Fruit fly (Drosophila melanogaster) whole organism, embryonic: ENCODE results near the gene MFS9.
A peak's percentile ranks its signal among the peaks of the same experiment; 100 is the strongest.

Experiments
- Adf1 ChIP-seq: fragments of 200-800 bp; sonication (Bioruptor generic); IDR thresholded peaks from 2 replicates; pipeline ENCODE4 v1.3.6; 2022; ENCODE audit warnings: missing biosample characterization, missing genetic modification characterization
- B-H2 ChIP-seq: fragments of 200-800 bp; sonication (Bioruptor generic); optimal IDR thresholded peaks from 2 replicates; lab custom pipeline; 2018; ENCODE audit warnings: missing biosample characterization, mild to moderate bottlenecking, missing genetic modification characterization
- C15 ChIP-seq: fragments of 200-800 bp; sonication (Bioruptor generic); IDR thresholded peaks from 3 replicates; pipeline ENCODE4 v1.3.6; 2022; ENCODE audit warnings: missing biosample characterization, missing genetic modification characterization
- CG11085 ChIP-seq: fragments of 200-800 bp; sonication (Bioruptor generic); IDR thresholded peaks from 2 replicates; pipeline ENCODE4 v1.3.6; 2022; ENCODE audit warnings: missing biosample characterization, missing genetic modification characterization
- CG11695 ChIP-seq: fragments of 200-800 bp; sonication (Bioruptor generic); IDR thresholded peaks from 3 replicates; pipeline ENCODE4 v1.3.6; 2022; ENCODE audit warnings: missing biosample characterization, missing genetic modification characterization
- CG13287 ChIP-seq: fragments of 200-800 bp; sonication (Bioruptor generic); IDR thresholded peaks from 2 replicates; pipeline ENCODE4 v1.3.6; 2022; ENCODE audit warnings: missing biosample characterization, missing genetic modification characterization; ENCODE audit not compliant: partially characterized antibody
- CG1603 ChIP-seq: fragments of 200-800 bp; sonication (Bioruptor generic); optimal IDR thresholded peaks from 2 replicates; lab custom pipeline; 2019; ENCODE audit warnings: missing biosample characterization, mild to moderate bottlenecking, missing genetic modification characterization, moderate library complexity
- CG16813 ChIP-seq: fragments of 200-800 bp; sonication (Bioruptor generic); IDR thresholded peaks from 3 replicates; pipeline ENCODE4 v1.3.6; 2022; ENCODE audit warnings: missing biosample characterization, missing genetic modification characterization; ENCODE audit not compliant: partially characterized antibody
- CG17361 ChIP-seq: fragments of 200-800 bp; sonication (Bioruptor generic); IDR thresholded peaks from 3 replicates; pipeline ENCODE4 v1.3.6; 2022; ENCODE audit warnings: missing biosample characterization, missing genetic modification characterization
- CG2116 ChIP-seq: fragments of 200-800 bp; sonication (Bioruptor generic); optimal IDR thresholded peaks from 3 replicates; lab custom pipeline; 2018; ENCODE audit warnings: missing biosample characterization, mild to moderate bottlenecking, missing genetic modification characterization
- CG2129 ChIP-seq: fragments of 200-800 bp; sonication (Bioruptor generic); IDR thresholded peaks from 2 replicates; pipeline ENCODE4 v1.3.6; 2022; ENCODE audit warnings: missing biosample characterization, missing genetic modification characterization; ENCODE audit not compliant: partially characterized antibody
- CG31365 ChIP-seq: fragments of 200-800 bp; sonication (Bioruptor generic); optimal IDR thresholded peaks from 2 replicates; lab custom pipeline; 2018; ENCODE audit warnings: missing biosample characterization, mild to moderate bottlenecking, missing genetic modification characterization
- CG3281 ChIP-seq: fragments of 200-800 bp; sonication (Bioruptor generic); optimal IDR thresholded peaks from 3 replicates; lab custom pipeline; 2017; ENCODE audit warnings: missing biosample characterization, mild to moderate bottlenecking, missing genetic modification characterization
- CG3847 ChIP-seq: fragments of 200-800 bp; sonication (Bioruptor generic); IDR thresholded peaks from 2 replicates; pipeline ENCODE4 v1.3.6; 2022; ENCODE audit warnings: missing biosample characterization, missing genetic modification characterization
- CG42726 ChIP-seq: fragments of 200-800 bp; sonication (Bioruptor generic); IDR thresholded peaks from 2 replicates; pipeline ENCODE4 v1.3.6; 2022; ENCODE audit warnings: missing biosample characterization, missing genetic modification characterization; ENCODE audit not compliant: partially characterized antibody
- CG6854 ChIP-seq: fragments of 200-800 bp; sonication (Bioruptor generic); optimal IDR thresholded peaks from 3 replicates; lab custom pipeline; 2017; ENCODE audit warnings: missing biosample characterization, mild to moderate bottlenecking, missing genetic modification characterization
- CG7271 ChIP-seq: fragments of 200-800 bp; sonication (Bioruptor generic); optimal IDR thresholded peaks from 2 replicates; lab custom pipeline; 2018; ENCODE audit warnings: missing biosample characterization, mild to moderate bottlenecking, missing genetic modification characterization, moderate library complexity
- CG8290 ChIP-seq, 3 experiments: fragments of 200-800 bp; sonication (Bioruptor generic); optimal IDR thresholded peaks; 2 replicates each; lab custom pipeline; 2016 to 2019; ENCODE audit warnings: missing biosample characterization in 3 of 3, missing genetic modification characterization in 3 of 3, mild to moderate bottlenecking in 2 of 3, moderate library complexity in 1 of 3
- D19B ChIP-seq: fragments of 200-800 bp; sonication (Bioruptor generic); optimal IDR thresholded peaks from 2 replicates; lab custom pipeline; 2017; ENCODE audit warnings: missing biosample characterization, mild to moderate bottlenecking, missing genetic modification characterization
- E2f2 ChIP-seq: fragments of 200-800 bp; sonication (Bioruptor generic); IDR thresholded peaks from 2 replicates; pipeline ENCODE4 v1.3.6; 2022; ENCODE audit warnings: missing biosample characterization, missing genetic modification characterization
- Ets97D ChIP-seq: fragments of 200-800 bp; sonication (Bioruptor generic); optimal IDR thresholded peaks from 3 replicates; lab custom pipeline; 2016; ENCODE audit warnings: missing biosample characterization, missing genetic modification characterization
- GATAe ChIP-seq: fragments of 200-800 bp; sonication (Bioruptor generic); conservative IDR thresholded peaks from 2 replicates; pipeline ENCODE4 v1.3.6; 2022; ENCODE audit warnings: missing biosample characterization, missing genetic modification characterization
- Gug ChIP-seq: fragments of 200-800 bp; sonication (Bioruptor generic); IDR thresholded peaks from 4 replicates; pipeline ENCODE4 v1.3.6; 2022; ENCODE audit warnings: missing biosample characterization, missing genetic modification characterization
- H15 ChIP-seq: fragments of 200-800 bp; sonication (Bioruptor generic); IDR thresholded peaks from 3 replicates; pipeline ENCODE4 v1.3.6; 2022; ENCODE audit warnings: missing biosample characterization, missing genetic modification characterization
- NFAT ChIP-seq: fragments of 200-800 bp; sonication (Bioruptor generic); IDR thresholded peaks from 2 replicates; pipeline ENCODE4 v1.3.6; 2022; ENCODE audit warnings: missing biosample characterization, missing genetic modification characterization
- Nf-YC ChIP-seq: fragments of 200-800 bp; optimal IDR thresholded peaks from 3 replicates; lab custom pipeline; 2019; ENCODE audit warnings: missing biosample characterization, mild to moderate bottlenecking, missing genetic modification characterization, moderate library complexity
- Oli ChIP-seq: fragments of 200-800 bp; sonication (Bioruptor generic); optimal IDR thresholded peaks from 2 replicates; lab custom pipeline; 2018; ENCODE audit warnings: missing biosample characterization, mild to moderate bottlenecking, missing genetic modification characterization, moderate library complexity
- Scr ChIP-seq: fragments of 200-800 bp; sonication (Bioruptor generic); IDR thresholded peaks from 2 replicates; pipeline ENCODE4 v1.3.6; 2022; ENCODE audit warnings: missing biosample characterization, missing genetic modification characterization; ENCODE audit not compliant: partially characterized antibody
- Six4 ChIP-seq: fragments of 200-800 bp; sonication (Bioruptor generic); optimal IDR thresholded peaks from 2 replicates; lab custom pipeline; 2016; ENCODE audit warnings: missing biosample characterization, missing genetic modification characterization
- TFAM ChIP-seq: fragments of 200-800 bp; sonication (Bioruptor generic); optimal IDR thresholded peaks from 2 replicates; lab custom pipeline; 2017; ENCODE audit warnings: missing biosample characterization, missing genetic modification characterization, inconsistent platforms
- YL-1 ChIP-seq: fragments of 200-800 bp; sonication (Bioruptor generic); optimal IDR thresholded peaks from 3 replicates; lab custom pipeline; 2017; ENCODE audit warnings: missing biosample characterization, mild to moderate bottlenecking, missing genetic modification characterization
- ash1 ChIP-seq: fragments of 200-800 bp; sonication (Bioruptor generic); optimal IDR thresholded peaks from 2 replicates; lab custom pipeline; 2018; ENCODE audit warnings: missing biosample characterization, mild to moderate bottlenecking, missing genetic modification characterization
- cas ChIP-seq: fragments of 200-800 bp; sonication (Bioruptor generic); IDR thresholded peaks from 2 replicates; pipeline ENCODE4 v1.3.6; 2022; ENCODE audit warnings: missing biosample characterization, missing genetic modification characterization
- chif ChIP-seq, 2 experiments: fragments of 200-800 bp; sonication (Bioruptor generic); optimal IDR thresholded peaks; 3 replicates each; lab custom pipeline; 2016; ENCODE audit warnings: missing biosample characterization in 2 of 2, missing genetic modification characterization in 2 of 2
- chm ChIP-seq: fragments of 200-800 bp; sonication (Bioruptor generic); IDR thresholded peaks from 2 replicates; pipeline ENCODE4 v1.3.6; 2022; ENCODE audit warnings: missing biosample characterization, missing genetic modification characterization
- crol ChIP-seq: fragments of 200-800 bp; sonication (Bioruptor generic); IDR thresholded peaks from 2 replicates; pipeline ENCODE4 v1.3.6; 2022; ENCODE audit warnings: missing biosample characterization, missing genetic modification characterization
- dpn ChIP-seq, 2 experiments: fragments of 200-800 bp; sonication (Bioruptor generic); optimal IDR thresholded peaks; 3 replicates each; lab custom pipeline; 2016; ENCODE audit warnings: missing biosample characterization in 2 of 2, missing genetic modification characterization in 2 of 2
- fd96Cb ChIP-seq: fragments of 200-800 bp; sonication (Bioruptor generic); optimal IDR thresholded peaks from 2 replicates; lab custom pipeline; 2018; ENCODE audit warnings: missing biosample characterization, mild to moderate bottlenecking, missing genetic modification characterization, moderate library complexity
- gce ChIP-seq: fragments of 200-800 bp; sonication (Bioruptor generic); IDR thresholded peaks from 3 replicates; pipeline ENCODE4 v1.3.6; 2022; ENCODE audit warnings: missing biosample characterization, missing genetic modification characterization
- gem ChIP-seq: fragments of 200-800 bp; sonication (Bioruptor generic); optimal IDR thresholded peaks from 2 replicates; lab custom pipeline; 2019; ENCODE audit warnings: missing biosample characterization, mild to moderate bottlenecking, missing genetic modification characterization, moderate library complexity
- gfzf ChIP-seq: fragments of 200-800 bp; sonication (Bioruptor generic); optimal IDR thresholded peaks from 2 replicates; lab custom pipeline; 2016; ENCODE audit warnings: missing biosample characterization, mild to moderate bottlenecking, missing genetic modification characterization, moderate library complexity
- hbn ChIP-seq: fragments of 200-800 bp; sonication (Bioruptor generic); IDR thresholded peaks from 2 replicates; pipeline ENCODE4 v1.3.6; 2022; ENCODE audit warnings: missing biosample characterization, missing genetic modification characterization; ENCODE audit not compliant: partially characterized antibody
- insv ChIP-seq, 2 experiments: fragments of 200-800 bp; sonication (Bioruptor generic); optimal IDR thresholded peaks; 3 replicates each; lab custom pipeline; 2016 to 2018; ENCODE audit warnings: missing biosample characterization in 2 of 2, missing genetic modification characterization in 2 of 2
- lov ChIP-seq, 2 experiments: fragments of 200-800 bp in 1 of 2; fragments of >200 bp in 1 of 2; sonication (Bioruptor generic) in 1 of 2; IDR thresholded peaks in 1 of 2; optimal IDR thresholded peaks in 1 of 2; 2 replicates in 1 of 2; 3 replicates in 1 of 2; pipeline versions ENCODE4 v1.3.6 to Lab custom; 2017 to 2022; ENCODE audit warnings: missing biosample characterization in 1 of 2, missing genetic modification characterization in 1 of 2
- odd ChIP-seq: fragments of 200-800 bp; sonication (Bioruptor generic); optimal IDR thresholded peaks from 2 replicates; lab custom pipeline; 2017; ENCODE audit warnings: missing biosample characterization, mild to moderate bottlenecking, missing genetic modification characterization
- pb ChIP-seq: fragments of 200-800 bp; sonication (Bioruptor generic); optimal IDR thresholded peaks from 3 replicates; lab custom pipeline; 2016; ENCODE audit warnings: missing biosample characterization, missing genetic modification characterization
- row ChIP-seq: fragments of 200-800 bp; sonication (Bioruptor generic); IDR thresholded peaks from 3 replicates; pipeline ENCODE4 v1.3.6; 2022; ENCODE audit warnings: missing biosample characterization, missing genetic modification characterization
- sob ChIP-seq: fragments of 200-800 bp; sonication (Bioruptor generic); IDR thresholded peaks from 2 replicates; pipeline ENCODE4 v1.3.6; 2022; ENCODE audit warnings: missing biosample characterization, missing genetic modification characterization
- wek ChIP-seq: fragments of 200-800 bp; sonication (Bioruptor generic); optimal IDR thresholded peaks from 3 replicates; lab custom pipeline; 2018; ENCODE audit warnings: missing biosample characterization, mild to moderate bottlenecking, missing genetic modification characterization, moderate library complexity

Gene MFS9

dm6 chr3R:20558106-20558489 is 45.8 kb upstream of the MFS9 start (continued):
- TF ChIP-seq CG11085 (GFP tag; lab: Robert Waterston, UW): 0 out of 2 replicates have a peak, but pooled peaks have one; percentile 8
- peak; percentile 29; the same call in 1 of the 2 replicates for TF ChIP-seq sob (GFP tag; lab: Robert Waterston, UW)
- no peak for TF ChIP-seq CG7271 (tag; lab: Kevin White, UChicago)
- TF ChIP-seq pb (GFP tag; lab: Kevin White, UChicago): peak; percentile 17
- no peak for TF ChIP-seq TFAM (GFP tag; lab: Kevin White, UChicago)
- peak; percentile 86 for TF ChIP-seq E2f2 (GFP tag; lab: Robert Waterston, UW)
- TF ChIP-seq CG31365 (tag; lab: Kevin White, UChicago): no peak
- TF ChIP-seq CG16813 (GFP tag; lab: Robert Waterston, UW): peak; percentile 57
- TF ChIP-seq C15: no peak
- TF ChIP-seq CG6854 (GFP tag; lab: Kevin White, UChicago): no peak
- no peak for TF ChIP-seq fd96Cb (tag; lab: Kevin White, UChicago)
- TF ChIP-seq CG17361: peak; percentile 42; the same call in 1 of the 3 replicates
- no peak for TF ChIP-seq GATAe (GFP tag; lab: Robert Waterston, UW)
- TF ChIP-seq gce: no peak
- peak; percentile 48; the same call in 1 of the 2 replicates for TF ChIP-seq CG42726 (GFP tag; lab: Robert Waterston, UW)
- peak; percentile 68 for TF ChIP-seq CG3847 (GFP tag; lab: Robert Waterston, UW)
- peak in 1 of 2 experiments; percentile 1 for TF ChIP-seq chif (GFP tag; optimal IDR thresholded peaks at IDR 0.05; lab: Kevin White, UChicago)
- TF ChIP-seq Six4 (GFP tag; lab: Kevin White, UChicago): no peak
- no peak for TF ChIP-seq Adf1 (GFP tag; lab: Robert Waterston, UW)
- no peak for TF ChIP-seq insv (GFP tag; optimal IDR thresholded peaks at IDR 0.05; lab: Kevin White, UChicago)
- TF ChIP-seq B-H2 (GFP tag; lab: Kevin White, UChicago): peak; percentile 17
- TF ChIP-seq CG2129: peak; percentile 48
- no peak for TF ChIP-seq odd (GFP tag; lab: Kevin White, UChicago)
- TF ChIP-seq Oli (tag; lab: Kevin White, UChicago): no peak
- TF ChIP-seq gem (tag; lab: Kevin White, UChicago): no peak
- peak; percentile 37 for TF ChIP-seq wek (GFP tag; lab: Kevin White, UChicago)
- no peak for TF ChIP-seq CG8290 (GFP tag; optimal IDR thresholded peaks at IDR 0.05; lab: Kevin White, UChicago)
- TF ChIP-seq CG8290 (tag; optimal IDR thresholded peaks at IDR 0.05; lab: Kevin White, UChicago): peak in 1 of 2 experiments; percentile 79
- peak; percentile 43 for TF ChIP-seq hbn (GFP tag; lab: Robert Waterston, UW)
- no peak for TF ChIP-seq Nf-YC
- peak; percentile 34; the same call in 1 of the 3 replicates for TF ChIP-seq H15 (GFP tag; lab: Robert Waterston, UW)
- no peak for TF ChIP-seq ash1 (GFP tag; lab: Kevin White, UChicago)
- TF ChIP-seq NFAT (GFP tag; lab: Robert Waterston, UW): peak; percentile 70
- no peak for TF ChIP-seq CG11695 (GFP tag; lab: Robert Waterston, UW)
- peak; percentile 51 for TF ChIP-seq gfzf (GFP tag; lab: Kevin White, UChicago)
- no peak; the same call in 1 of the 2 replicates for TF ChIP-seq CG13287
- TF ChIP-seq YL-1 (GFP tag; lab: Kevin White, UChicago): peak; percentile 68
- TF ChIP-seq CG3281: no peak
- no peak for TF ChIP-seq cas
- TF ChIP-seq Gug: peak; percentile 21; the same call in 1 of the 4 replicates
- TF ChIP-seq Ets97D (GFP tag; lab: Kevin White, UChicago): peak; percentile 43
- TF ChIP-seq Scr (GFP tag; lab: Robert Waterston, UW): peak; percentile 47
- no peak for TF ChIP-seq lov (optimal IDR thresholded peaks at IDR 0.05; lab: Kevin White, UChicago)
- 0 out of 3 replicates have a peak, but pooled peaks have one; percentile 7 for TF ChIP-seq lov (GFP tag; IDR thresholded peaks at IDR 0.05; lab: Robert Waterston, UW)
- TF ChIP-seq CG1603: peak; percentile 49
- TF ChIP-seq chm: peak; percentile 55; the same call in 1 of the 2 replicates
- no peak for TF ChIP-seq D19B (GFP tag; lab: Kevin White, UChicago)
- peak; percentile 3 for TF ChIP-seq CG2116
- no peak for TF ChIP-seq crol (GFP tag; lab: Robert Waterston, UW)
- TF ChIP-seq row (GFP tag; lab: Robert Waterston, UW): peak; percentile 5
- no peak for TF ChIP-seq dpn (GFP tag; optimal IDR thresholded peaks at IDR 0.05; lab: Kevin White, UChicago)
